Worm (Caenorhabditis elegans) whole organism, early embryonic: ENCODE results near the gene R105.5.

Experiments
- B0310.2 ChIP-seq: sonication (generic microtip); optimal IDR thresholded peaks from 2 replicates; lab custom pipeline; 2016; ENCODE audit warnings: mild to moderate bottlenecking, missing genetic modification characterization, missing compliant biosample characterization
- ama-1 ChIP-seq: fragments of 150-350 bp; optimal IDR thresholded peaks from 2 replicates; lab custom pipeline; 2014
- flt-1 ChIP-seq: fragments of 200-800 bp; sonication (Bioruptor generic); IDR thresholded peaks from 2 replicates; pipeline ENCODE4 v1.3.6; 2022; ENCODE audit warnings: missing genetic modification characterization, missing compliant biosample characterization
- hmg-4 ChIP-seq: fragments of 200-800 bp; sonication (Bioruptor generic); optimal IDR thresholded peaks from 2 replicates; lab custom pipeline; 2018; ENCODE audit warnings: mild to moderate bottlenecking, missing genetic modification characterization, missing compliant biosample characterization
- hnd-1 ChIP-seq: sonication (generic microtip); optimal IDR thresholded peaks from 2 replicates; lab custom pipeline; 2016; ENCODE audit warnings: missing genetic modification characterization, missing compliant biosample characterization
- pes-1 ChIP-seq: fragments of 200-800 bp; sonication (Bioruptor generic); IDR thresholded peaks from 2 replicates; pipeline ENCODE4 v1.3.6; 2022; ENCODE audit warnings: missing genetic modification reagents, missing genetic modification characterization, missing compliant biosample characterization
- sea-1 ChIP-seq: fragments of 200-800 bp; sonication (Bioruptor generic); conservative IDR thresholded peaks from 2 replicates; pipeline ENCODE4 v1.3.6; 2022; ENCODE audit warnings: missing genetic modification characterization, missing compliant biosample characterization

ce11 chrIV:4667383-4667782 lies 31.3 kb downstream of the R105.5 start:
- TF ChIP-seq ama-1 (lab: Kevin White, UChicago), result no peak
- TF ChIP-seq pes-1, result no peak
- no peak for TF ChIP-seq flt-1 (GFP tag; lab: Robert Waterston, UW)
- no peak for TF ChIP-seq sea-1 (GFP tag; lab: Robert Waterston, UW)
- no peak for TF ChIP-seq hmg-4 (GFP tag; lab: Kevin White, UChicago)
- TF ChIP-seq hnd-1 (tag; lab: Kevin White, UChicago), result no peak
- TF ChIP-seq B0310.2 (tag; lab: Kevin White, UChicago), result no peak
